Fruit fly (Drosophila melanogaster): ENCODE measurements around the gene Vps45.

- TF ChIP-seq CG8478 (optimal IDR thresholded peaks at IDR 0.05) (no peak), CTCF (optimal IDR thresholded peaks at IDR 0.05) (no peak)
Observed at dm6 chr3R:9596615-9597014, 32.9 kb downstream of the Vps45 start.

Measured in S2 (cell line).